Worm (Caenorhabditis elegans): ENCODE measurements around the gene F23H11.4.

DNA sequence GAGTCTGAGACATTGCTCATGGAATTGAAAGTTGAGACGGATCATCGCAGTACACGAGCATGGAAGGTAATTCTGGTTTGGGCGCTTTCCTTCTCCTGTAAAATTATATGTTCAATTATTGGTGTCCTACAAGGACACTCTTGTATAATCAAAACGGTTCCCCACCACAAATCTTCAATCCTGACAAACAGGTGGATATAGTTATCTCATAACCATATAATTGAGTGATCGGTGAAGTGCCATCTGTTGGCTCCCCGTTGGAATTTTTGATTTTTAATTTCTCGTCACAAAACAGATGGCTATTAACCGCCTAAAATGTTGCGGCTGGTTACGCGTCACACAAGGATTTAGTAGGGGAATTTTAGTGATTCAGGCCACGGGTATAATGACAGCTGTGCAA is 38.5 kb downstream of the F23H11.4 start:
- TF ChIP-seq nhr-11 (tag; optimal IDR thresholded peaks at IDR 0.05), result no peak
- no peak for TF ChIP-seq ahr-1 (tag; optimal IDR thresholded peaks at IDR 0.05)
- no peak for TF ChIP-seq T23F11.4 (GFP tag; optimal IDR thresholded peaks at IDR 0.05)
- TF ChIP-seq nfya-1 (tag; optimal IDR thresholded peaks at IDR 0.05), result no peak
- no peak for TF ChIP-seq ama-1 (optimal IDR thresholded peaks at IDR 0.05)
- no peak for TF ChIP-seq ceh-19 (GFP tag; optimal IDR thresholded peaks at IDR 0.05)
- no peak for TF ChIP-seq tbx-2 (tag; optimal IDR thresholded peaks at IDR 0.05)
- no peak for TF ChIP-seq ceh-9 (tag; optimal IDR thresholded peaks at IDR 0.05)
- TF ChIP-seq fkh-10 (GFP tag; optimal IDR thresholded peaks at IDR 0.05), result no peak
- no peak for TF ChIP-seq pha-4 (tag; optimal IDR thresholded peaks at IDR 0.05)

All from whole organism, late embryonic.